Fruit fly (Drosophila melanogaster): ENCODE data around the gene Charon.

Charon gene

dm6 chr2L:1134011-1134743 is 38.4 kb downstream of the Charon start, which contains the start of the genes Iris and CG4577:
Gene Iris, minus strand, starts transcription at chr2L:1134098.
Gene CG4577, plus strand, starts transcription at chr2L:1134693.
- TF ChIP-seq Dll (optimal IDR thresholded peaks at IDR 0.05) (no peak), psq (optimal IDR thresholded peaks at IDR 0.05) (no peak), EcR (GFP tag; optimal IDR thresholded peaks at IDR 0.05) (no peak), usp (GFP tag; optimal IDR thresholded peaks at IDR 0.05) (no peak), pan (optimal IDR thresholded peaks at IDR 0.05) (no peak), CG8478 (optimal IDR thresholded peaks at IDR 0.05) (no peak)

dm6 chr2L:1128932-1129887 is 43.4 kb downstream of the Charon start, which contains the start of the genes Pino and TBC1D23:
Gene Pino, minus strand, starts transcription at chr2L:1128953.
Gene TBC1D23, plus strand, starts transcription at chr2L:1129316.
- TF ChIP-seq Dll (optimal IDR thresholded peaks at IDR 0.05), result no peak
- TF ChIP-seq psq (optimal IDR thresholded peaks at IDR 0.05), result no peak
- TF ChIP-seq EcR (GFP tag; optimal IDR thresholded peaks at IDR 0.05), result no peak
- no peak for TF ChIP-seq CG8478 (optimal IDR thresholded peaks at IDR 0.05)
- no peak for TF ChIP-seq usp (GFP tag; optimal IDR thresholded peaks at IDR 0.05)
- TF ChIP-seq pan (optimal IDR thresholded peaks at IDR 0.05), result no peak

dm6 chr2L:1128344-1128931 is 44.2 kb downstream of the Charon start:
- TF ChIP-seq CG8478 (optimal IDR thresholded peaks at IDR 0.05) (no peak), psq (optimal IDR thresholded peaks at IDR 0.05) (no peak), usp (GFP tag; optimal IDR thresholded peaks at IDR 0.05) (no peak), pan (optimal IDR thresholded peaks at IDR 0.05) (no peak), Dll (optimal IDR thresholded peaks at IDR 0.05) (no peak), EcR (GFP tag; optimal IDR thresholded peaks at IDR 0.05) (no peak)

dm6 chr2L:1127434-1128089 is 45.0 kb downstream of the Charon start:
- TF ChIP-seq Dll (optimal IDR thresholded peaks at IDR 0.05), result no peak
- no peak for TF ChIP-seq pan (optimal IDR thresholded peaks at IDR 0.05)
- no peak for TF ChIP-seq EcR (GFP tag; optimal IDR thresholded peaks at IDR 0.05)
- no peak for TF ChIP-seq usp (GFP tag; optimal IDR thresholded peaks at IDR 0.05)
- TF ChIP-seq CG8478 (optimal IDR thresholded peaks at IDR 0.05), result no peak

dm6 chr2L:1126527-1126926 is 46.1 kb downstream of the Charon start:
- TF ChIP-seq psq (optimal IDR thresholded peaks at IDR 0.05) (no peak), CG8478 (optimal IDR thresholded peaks at IDR 0.05) (no peak), Dll (optimal IDR thresholded peaks at IDR 0.05) (no peak), pan (optimal IDR thresholded peaks at IDR 0.05) (no peak), EcR (GFP tag; optimal IDR thresholded peaks at IDR 0.05) (no peak), usp (GFP tag; optimal IDR thresholded peaks at IDR 0.05) (no peak)

dm6 chr2L:1125437-1125836 is 47.2 kb downstream of the Charon start:
- TF ChIP-seq pan (optimal IDR thresholded peaks at IDR 0.05) (no peak), CG8478 (optimal IDR thresholded peaks at IDR 0.05) (no peak)

dm6 chr2L:1124265-1124664 is 48.3 kb downstream of the Charon start:
- no peak for TF ChIP-seq CG8478 (optimal IDR thresholded peaks at IDR 0.05)
- no peak for TF ChIP-seq EcR (GFP tag; optimal IDR thresholded peaks at IDR 0.05)
- TF ChIP-seq usp (GFP tag; optimal IDR thresholded peaks at IDR 0.05), result no peak
- TF ChIP-seq Dll (optimal IDR thresholded peaks at IDR 0.05), result no peak
- no peak for TF ChIP-seq pan (optimal IDR thresholded peaks at IDR 0.05)
- TF ChIP-seq psq (optimal IDR thresholded peaks at IDR 0.05), result no peak

- TF ChIP-seq CG8478 (optimal IDR thresholded peaks at IDR 0.05) (no peak), usp (GFP tag; optimal IDR thresholded peaks at IDR 0.05) (no peak), pan (optimal IDR thresholded peaks at IDR 0.05) (no peak), Dll (optimal IDR thresholded peaks at IDR 0.05) (no peak), psq (optimal IDR thresholded peaks at IDR 0.05) (no peak), EcR (GFP tag; optimal IDR thresholded peaks at IDR 0.05) (no peak)
Measured at dm6 chr2L:1123078-1123818, 49.4 kb downstream of the Charon start.

- TF ChIP-seq pan (optimal IDR thresholded peaks at IDR 0.05) (no peak), EcR (GFP tag; optimal IDR thresholded peaks at IDR 0.05) (no peak), Dll (optimal IDR thresholded peaks at IDR 0.05) (no peak), psq (optimal IDR thresholded peaks at IDR 0.05) (no peak), CG8478 (optimal IDR thresholded peaks at IDR 0.05) (no peak)
Measured at dm6 chr2L:1122711-1122960, 50.0 kb downstream of the Charon start.

dm6 chr2L:1121942-1122710 is 50.5 kb downstream of the Charon start:
- no peak for TF ChIP-seq pan (optimal IDR thresholded peaks at IDR 0.05)
- TF ChIP-seq EcR (GFP tag; optimal IDR thresholded peaks at IDR 0.05), result no peak
- no peak for TF ChIP-seq usp (GFP tag; optimal IDR thresholded peaks at IDR 0.05)
- TF ChIP-seq psq (optimal IDR thresholded peaks at IDR 0.05), result no peak
- TF ChIP-seq CG8478 (optimal IDR thresholded peaks at IDR 0.05), result no peak
- no peak for TF ChIP-seq Dll (optimal IDR thresholded peaks at IDR 0.05)
